Fruit fly (Drosophila melanogaster) whole organism, embryonic: ENCODE results near the gene CG32428.
A peak's percentile ranks its signal among the peaks of the same experiment; 100 is the strongest.

Experiments
- ATbp ChIP-seq: fragments of 200-800 bp; sonication (Bioruptor generic); optimal IDR thresholded peaks from 2 replicates; lab custom pipeline; 2017; ENCODE audit warnings: missing biosample characterization, mild to moderate bottlenecking, missing genetic modification characterization, missing genetic modification reagents
- Aef1 ChIP-seq: fragments of 200-800 bp; sonication (Bioruptor generic); IDR thresholded peaks from 3 replicates; pipeline ENCODE4 v1.3.6; 2022; ENCODE audit warnings: missing biosample characterization, missing genetic modification characterization
- Atf-2 ChIP-seq: fragments of 200-800 bp; sonication (Bioruptor generic); optimal IDR thresholded peaks from 2 replicates; lab custom pipeline; 2016; ENCODE audit warnings: missing biosample characterization, missing genetic modification characterization
- Atf3 ChIP-seq: fragments of 200-800 bp; sonication (Bioruptor generic); optimal IDR thresholded peaks from 3 replicates; lab custom pipeline; 2016; ENCODE audit warnings: missing biosample characterization, missing genetic modification characterization
- CG11695 ChIP-seq: fragments of 200-800 bp; sonication (Bioruptor generic); IDR thresholded peaks from 3 replicates; pipeline ENCODE4 v1.3.6; 2022; ENCODE audit warnings: missing biosample characterization, missing genetic modification characterization
- CG12071 ChIP-seq: fragments of 200-800 bp; sonication (Bioruptor generic); optimal IDR thresholded peaks from 3 replicates; lab custom pipeline; 2018; ENCODE audit warnings: missing biosample characterization, mild to moderate bottlenecking, missing genetic modification characterization
- CG12104 ChIP-seq: fragments of 200-800 bp; sonication (Bioruptor generic); optimal IDR thresholded peaks from 3 replicates; lab custom pipeline; 2016; ENCODE audit warnings: missing biosample characterization, missing genetic modification characterization
- CG12236 ChIP-seq: fragments of 200-800 bp; sonication (Bioruptor generic); optimal IDR thresholded peaks from 2 replicates; lab custom pipeline; 2016; ENCODE audit warnings: missing biosample characterization, missing genetic modification characterization
- CG14860 ChIP-seq: fragments of 200-800 bp; sonication (Bioruptor generic); IDR thresholded peaks from 3 replicates; pipeline ENCODE4 v1.3.6; 2022; ENCODE audit warnings: missing biosample characterization, missing genetic modification characterization; ENCODE audit not compliant: partially characterized antibody
- CG15073 ChIP-seq: fragments of 200-800 bp; sonication (Bioruptor generic); optimal IDR thresholded peaks from 2 replicates; lab custom pipeline; 2016; ENCODE audit warnings: missing biosample characterization, missing genetic modification characterization
- CG16813 ChIP-seq: fragments of 200-800 bp; sonication (Bioruptor generic); IDR thresholded peaks from 3 replicates; pipeline ENCODE4 v1.3.6; 2022; ENCODE audit warnings: missing biosample characterization, missing genetic modification characterization; ENCODE audit not compliant: partially characterized antibody
- CG17568 ChIP-seq: fragments of 200-800 bp; sonication (Bioruptor generic); optimal IDR thresholded peaks from 2 replicates; lab custom pipeline; 2018; ENCODE audit warnings: missing biosample characterization, mild to moderate bottlenecking, missing genetic modification characterization, moderate library complexity
- CG1792 ChIP-seq: fragments of 200-800 bp; sonication (Bioruptor generic); optimal IDR thresholded peaks from 2 replicates; lab custom pipeline; 2016; ENCODE audit warnings: missing biosample characterization, missing genetic modification characterization
- CG18476 ChIP-seq: fragments of 200-800 bp; sonication (Bioruptor generic); optimal IDR thresholded peaks from 2 replicates; lab custom pipeline; 2016; ENCODE audit warnings: missing biosample characterization, mild to moderate bottlenecking, missing genetic modification characterization
- CG2712 ChIP-seq: fragments of 200-800 bp; optimal IDR thresholded peaks from 3 replicates; lab custom pipeline; 2019; ENCODE audit warnings: missing biosample characterization, mild to moderate bottlenecking, missing genetic modification characterization, moderate library complexity
- CG31388 ChIP-seq: fragments of 200-800 bp; sonication (Bioruptor generic); optimal IDR thresholded peaks from 2 replicates; lab custom pipeline; 2016; ENCODE audit warnings: missing biosample characterization, missing genetic modification characterization
- CG42726 ChIP-seq: fragments of 200-800 bp; sonication (Bioruptor generic); IDR thresholded peaks from 2 replicates; pipeline ENCODE4 v1.3.6; 2022; ENCODE audit warnings: missing biosample characterization, missing genetic modification characterization; ENCODE audit not compliant: partially characterized antibody
- CG6689 ChIP-seq: fragments of 200-800 bp; sonication (Bioruptor generic); IDR thresholded peaks from 2 replicates; pipeline ENCODE4 v1.3.6; 2022; ENCODE audit warnings: missing biosample characterization, missing genetic modification characterization
- CG6854 ChIP-seq: fragments of 200-800 bp; sonication (Bioruptor generic); optimal IDR thresholded peaks from 3 replicates; lab custom pipeline; 2017; ENCODE audit warnings: missing biosample characterization, mild to moderate bottlenecking, missing genetic modification characterization
- D19B ChIP-seq: fragments of 200-800 bp; sonication (Bioruptor generic); optimal IDR thresholded peaks from 2 replicates; lab custom pipeline; 2017; ENCODE audit warnings: missing biosample characterization, mild to moderate bottlenecking, missing genetic modification characterization
- Dll ChIP-seq: fragments of 200-800 bp; sonication (Bioruptor generic); IDR thresholded peaks from 4 replicates; pipeline ENCODE4 v1.3.6; 2022; ENCODE audit warnings: missing biosample characterization, missing genetic modification characterization; ENCODE audit not compliant: partially characterized antibody
- E2f2 ChIP-seq: fragments of 200-800 bp; sonication (Bioruptor generic); IDR thresholded peaks from 2 replicates; pipeline ENCODE4 v1.3.6; 2022; ENCODE audit warnings: missing biosample characterization, missing genetic modification characterization
- Eip74EF ChIP-seq, 2 experiments: fragments of 200-800 bp in 1 of 2; fragments of >200 bp in 1 of 2; sonication (Bioruptor generic) in 1 of 2; optimal IDR thresholded peaks; 2 replicates each; lab custom pipeline; 2017 to 2019; ENCODE audit warnings: missing biosample characterization in 2 of 2, missing genetic modification characterization in 2 of 2, mild to moderate bottlenecking in 1 of 2, moderate library complexity in 1 of 2
- Hmr ChIP-seq: fragments of 200-800 bp; sonication (Bioruptor generic); optimal IDR thresholded peaks from 3 replicates; lab custom pipeline; 2017; ENCODE audit warnings: mild to moderate bottlenecking, missing biosample characterization, missing genetic modification reagents, missing genetic modification characterization
- Max ChIP-seq: fragments of 200-800 bp; sonication (Bioruptor generic); optimal IDR thresholded peaks from 2 replicates; lab custom pipeline; 2016; ENCODE audit warnings: missing biosample characterization, mild to moderate bottlenecking, missing genetic modification characterization
- NfI ChIP-seq: fragments of 200-800 bp; sonication (Bioruptor generic); optimal IDR thresholded peaks from 3 replicates; lab custom pipeline; 2018; ENCODE audit warnings: missing biosample characterization, mild to moderate bottlenecking, missing genetic modification characterization, moderate library complexity
- Opbp ChIP-seq: fragments of 200-800 bp; sonication (Bioruptor generic); IDR thresholded peaks from 3 replicates; pipeline ENCODE4 v1.3.6; 2022; ENCODE audit warnings: missing biosample characterization, missing genetic modification characterization; ENCODE audit not compliant: partially characterized antibody
- Rx ChIP-seq: fragments of 200-800 bp; sonication (Bioruptor generic); IDR thresholded peaks from 2 replicates; pipeline ENCODE4 v1.3.6; 2022; ENCODE audit warnings: missing biosample characterization, missing genetic modification characterization
- Sin3A ChIP-seq: fragments of >200 bp; optimal IDR thresholded peaks from 2 replicates; lab custom pipeline; 2018
- Tbp ChIP-seq: fragments of >200 bp; optimal IDR thresholded peaks from 2 replicates; lab custom pipeline; 2018; ENCODE audit warnings: missing biosample characterization, missing genetic modification characterization
- amos ChIP-seq: fragments of 200-800 bp; sonication (Bioruptor generic); IDR thresholded peaks from 2 replicates; pipeline ENCODE4 v1.3.6; 2022; ENCODE audit warnings: missing biosample characterization, missing genetic modification characterization; ENCODE audit not compliant: partially characterized antibody
- ap ChIP-seq: fragments of 200-800 bp; sonication (Bioruptor generic); IDR thresholded peaks from 2 replicates; pipeline ENCODE4 v1.3.6; 2022; ENCODE audit warnings: missing biosample characterization, missing genetic modification characterization
- bowl ChIP-seq: fragments of 200-800 bp; sonication (Bioruptor generic); IDR thresholded peaks from 2 replicates; pipeline ENCODE4 v1.3.6; 2022; ENCODE audit warnings: missing biosample characterization, missing genetic modification characterization
- bsh ChIP-seq, 2 experiments: fragments of 200-800 bp; sonication (Bioruptor generic); optimal IDR thresholded peaks; 2 replicates each; lab custom pipeline; 2017 to 2018; ENCODE audit warnings: mild to moderate bottlenecking in 2 of 2, missing biosample characterization in 2 of 2, missing genetic modification characterization in 2 of 2, moderate library complexity in 1 of 2
- dati ChIP-seq: fragments of 200-800 bp; sonication (Bioruptor generic); IDR thresholded peaks from 2 replicates; pipeline ENCODE4 v1.3.6; 2022; ENCODE audit warnings: missing biosample characterization, missing genetic modification characterization
- dmrt99B ChIP-seq: fragments of 200-800 bp; sonication (Bioruptor generic); optimal IDR thresholded peaks from 2 replicates; lab custom pipeline; 2018; ENCODE audit warnings: missing biosample characterization, mild to moderate bottlenecking, missing genetic modification characterization, moderate library complexity
- gem ChIP-seq: fragments of 200-800 bp; sonication (Bioruptor generic); optimal IDR thresholded peaks from 2 replicates; lab custom pipeline; 2019; ENCODE audit warnings: missing biosample characterization, mild to moderate bottlenecking, missing genetic modification characterization, moderate library complexity
- maf-S ChIP-seq: fragments of 200-800 bp; sonication (Bioruptor generic); optimal IDR thresholded peaks from 2 replicates; lab custom pipeline; 2016; ENCODE audit warnings: missing biosample characterization, missing genetic modification characterization
- nerfin-1 ChIP-seq: fragments of 200-800 bp; sonication (Bioruptor generic); optimal IDR thresholded peaks from 3 replicates; lab custom pipeline; 2019; ENCODE audit warnings: missing biosample characterization, mild to moderate bottlenecking, missing genetic modification characterization, moderate library complexity
- psq ChIP-seq: fragments of 200-800 bp; sonication (Bioruptor generic); optimal IDR thresholded peaks from 2 replicates; lab custom pipeline; 2017; ENCODE audit warnings: missing biosample characterization, missing genetic modification characterization
- sima ChIP-seq: fragments of 200-800 bp; sonication (Bioruptor generic); optimal IDR thresholded peaks from 2 replicates; lab custom pipeline; 2016; ENCODE audit warnings: missing biosample characterization, missing genetic modification characterization
- sisA ChIP-seq: fragments of 200-800 bp; sonication (Bioruptor generic); IDR thresholded peaks from 2 replicates; pipeline ENCODE4 v1.3.6; 2022; ENCODE audit warnings: missing biosample characterization, missing genetic modification characterization
- so ChIP-seq: fragments of 200-800 bp; sonication (Bioruptor generic); IDR thresholded peaks from 3 replicates; pipeline ENCODE4 v1.3.6; 2022; ENCODE audit warnings: missing biosample characterization, missing genetic modification characterization
- tap ChIP-seq: fragments of 200-800 bp; optimal IDR thresholded peaks from 3 replicates; lab custom pipeline; 2019; ENCODE audit warnings: missing biosample characterization, mild to moderate bottlenecking, missing genetic modification characterization, moderate library complexity
- tna ChIP-seq: fragments of 200-800 bp; sonication (Bioruptor generic); IDR thresholded peaks from 2 replicates; pipeline ENCODE4 v1.3.6; 2022; ENCODE audit warnings: missing biosample characterization, missing genetic modification characterization; ENCODE audit not compliant: partially characterized antibody
- trh ChIP-seq: fragments of 200-800 bp; sonication (Bioruptor generic); optimal IDR thresholded peaks from 2 replicates; lab custom pipeline; 2016; ENCODE audit warnings: missing biosample characterization, missing genetic modification characterization
- ttk ChIP-seq: fragments of 200-800 bp; sonication (Bioruptor generic); IDR thresholded peaks from 2 replicates; pipeline ENCODE4 v2.1.2; 2022; ENCODE audit warnings: missing biosample characterization, missing genetic modification characterization
- unpg ChIP-seq: fragments of 200-800 bp; sonication (Bioruptor generic); optimal IDR thresholded peaks from 3 replicates; lab custom pipeline; 2018; ENCODE audit warnings: missing biosample characterization, mild to moderate bottlenecking, missing genetic modification characterization, moderate library complexity

The CG32428 gene

dm6 chr3L:20471499-20472313, 1.8 kb downstream of the CG32428 start (continued):
- TF ChIP-seq Max (GFP tag; lab: Kevin White, UChicago), result peak; percentile 6
- TF ChIP-seq E2f2 (GFP tag; lab: Robert Waterston, UW), result 0 out of 2 replicates have a peak, but pooled peaks have one; percentile 25
- TF ChIP-seq CG12104 (GFP tag; lab: Kevin White, UChicago), result no peak
- peak; percentile 27 for TF ChIP-seq NfI
- TF ChIP-seq sima (GFP tag; lab: Kevin White, UChicago), result no peak
- TF ChIP-seq Tbp (GFP tag; lab: Kevin White, UChicago), result no peak
- no peak for TF ChIP-seq Sin3A (lab: Kevin White, UChicago)
- TF ChIP-seq D19B (GFP tag; lab: Kevin White, UChicago), result no peak
- TF ChIP-seq nerfin-1 (tag; lab: Kevin White, UChicago), result peak; percentile 49
- TF ChIP-seq dati (GFP tag; lab: Robert Waterston, UW), result no peak
- TF ChIP-seq CG6854 (GFP tag; lab: Kevin White, UChicago), result peak; percentile 55
- peak; percentile 12 for TF ChIP-seq tap
- TF ChIP-seq CG15073 (GFP tag; lab: Kevin White, UChicago), result no peak
- no peak for TF ChIP-seq Rx (GFP tag; lab: Robert Waterston, UW)
- TF ChIP-seq CG42726, result no peak
- peak; percentile 12 for TF ChIP-seq trh (GFP tag; lab: Kevin White, UChicago)
- TF ChIP-seq CG14860 (GFP tag; lab: Robert Waterston, UW), result no peak
- TF ChIP-seq Eip74EF (GFP tag; optimal IDR thresholded peaks at IDR 0.05; lab: Kevin White, UChicago), result peak in 1 of 2 experiments; percentile 13
- no peak for TF ChIP-seq sisA (GFP tag; lab: Robert Waterston, UW)
- no peak for TF ChIP-seq CG6689 (GFP tag; lab: Robert Waterston, UW)
- TF ChIP-seq CG2712 (tag; lab: Kevin White, UChicago), result peak; percentile 28
- TF ChIP-seq Atf-2, result peak; percentile 39
- TF ChIP-seq ttk, result no peak
- no peak for TF ChIP-seq CG16813 (GFP tag; lab: Robert Waterston, UW)
- TF ChIP-seq gem (tag; lab: Kevin White, UChicago), result peak; percentile 44
- peak; percentile 90 for TF ChIP-seq ATbp
- TF ChIP-seq CG18476, result peak; percentile 41
- peak; percentile 87 for TF ChIP-seq CG12071 (GFP tag; lab: Kevin White, UChicago)
- TF ChIP-seq unpg (GFP tag; lab: Kevin White, UChicago), result peak; percentile 17
- TF ChIP-seq Aef1 (GFP tag; lab: Robert Waterston, UW), result no peak
- 0 out of 3 replicates have a peak, but pooled peaks have one; percentile 38 for TF ChIP-seq so (GFP tag; lab: Robert Waterston, UW)
- no peak for TF ChIP-seq Atf3 (GFP tag; lab: Kevin White, UChicago)
- TF ChIP-seq ap (GFP tag; lab: Robert Waterston, UW), result no peak
- no peak for TF ChIP-seq Opbp
- TF ChIP-seq Dll (GFP tag; lab: Robert Waterston, UW), result no peak
- TF ChIP-seq CG17568 (GFP tag; lab: Kevin White, UChicago), result peak; percentile 69
- TF ChIP-seq bowl, result 0 out of 2 replicates have a peak, but pooled peaks have one; percentile 22
- no peak for TF ChIP-seq CG31388
- TF ChIP-seq bsh (GFP tag; optimal IDR thresholded peaks at IDR 0.05; lab: Kevin White, UChicago), result peak in 1 of 2 experiments; percentile 58
- peak; percentile 67 for TF ChIP-seq Hmr (GFP tag; lab: Kevin White, UChicago)
- peak; percentile 47 for TF ChIP-seq psq (GFP tag; lab: Kevin White, UChicago)
- TF ChIP-seq amos (GFP tag; lab: Robert Waterston, UW), result no peak
- TF ChIP-seq CG1792, result peak; percentile 87
- no peak for TF ChIP-seq dmrt99B (tag; lab: Kevin White, UChicago)
- TF ChIP-seq maf-S, result peak; percentile 42
- TF ChIP-seq CG12236 (GFP tag; lab: Kevin White, UChicago), result peak; percentile 72
- peak; percentile 49; the same call in 2 of the 3 replicates for TF ChIP-seq CG11695
- no peak for TF ChIP-seq tna (GFP tag; lab: Robert Waterston, UW)
